Fruit fly (Drosophila melanogaster) whole organism, embryonic: ENCODE results near the gene CG6163.
A peak's percentile ranks its signal among the peaks of the same experiment; 100 is the strongest.

Source experiments
- Atf-2 ChIP-seq: fragments of 200-800 bp; sonication (Bioruptor generic); optimal IDR thresholded peaks from 2 replicates; lab custom pipeline; 2016; ENCODE audit warnings: missing biosample characterization, missing genetic modification characterization
- Awh ChIP-seq: fragments of 200-800 bp; sonication (Bioruptor generic); IDR thresholded peaks from 2 replicates; pipeline ENCODE4, ENCODE4 v1.3.6; 2022; ENCODE audit warnings: missing biosample characterization, missing genetic modification characterization
- B-H2 ChIP-seq: fragments of 200-800 bp; sonication (Bioruptor generic); optimal IDR thresholded peaks from 2 replicates; lab custom pipeline; 2018; ENCODE audit warnings: missing biosample characterization, mild to moderate bottlenecking, missing genetic modification characterization
- Blimp-1 ChIP-seq: fragments of 200-800 bp; sonication (Bioruptor generic); optimal IDR thresholded peaks from 3 replicates; lab custom pipeline; 2018; ENCODE audit warnings: missing biosample characterization, missing genetic modification characterization, mild to moderate bottlenecking, moderate library complexity, missing genetic modification reagents
- BtbVII ChIP-seq: fragments of 200-800 bp; sonication (Bioruptor generic); optimal IDR thresholded peaks from 3 replicates; lab custom pipeline; 2017; ENCODE audit warnings: missing biosample characterization, mild to moderate bottlenecking, missing genetic modification characterization
- C15 ChIP-seq: fragments of 200-800 bp; sonication (Bioruptor generic); IDR thresholded peaks from 3 replicates; pipeline ENCODE4 v1.3.6; 2022; ENCODE audit warnings: missing biosample characterization, missing genetic modification characterization
- CG10959 ChIP-seq: fragments of 200-800 bp; sonication (Bioruptor generic); IDR thresholded peaks from 2 replicates; pipeline ENCODE4 v1.3.6; 2022; ENCODE audit warnings: missing biosample characterization, missing genetic modification characterization
- CG11085 ChIP-seq: fragments of 200-800 bp; sonication (Bioruptor generic); IDR thresholded peaks from 2 replicates; pipeline ENCODE4 v1.3.6; 2022; ENCODE audit warnings: missing biosample characterization, missing genetic modification characterization
- CG12155 ChIP-seq: fragments of 200-800 bp; sonication (Bioruptor generic); optimal IDR thresholded peaks from 3 replicates; lab custom pipeline; 2016; ENCODE audit warnings: missing biosample characterization, missing genetic modification characterization
- CG12769 ChIP-seq: fragments of 200-800 bp; sonication (Bioruptor generic); optimal IDR thresholded peaks from 2 replicates; lab custom pipeline; 2019; ENCODE audit warnings: missing biosample characterization, mild to moderate bottlenecking, missing genetic modification characterization, moderate library complexity
- CG14441 ChIP-seq: fragments of 200-800 bp; sonication (Bioruptor generic); IDR thresholded peaks from 2 replicates; pipeline ENCODE4 v1.3.6; 2022; ENCODE audit warnings: missing biosample characterization, missing genetic modification characterization
- CG16815 ChIP-seq: fragments of 200-800 bp; sonication (Bioruptor generic); optimal IDR thresholded peaks from 3 replicates; lab custom pipeline; 2017; ENCODE audit warnings: missing biosample characterization, mild to moderate bottlenecking, missing genetic modification characterization
- CG17385 ChIP-seq: fragments of 200-800 bp; sonication (Bioruptor generic); optimal IDR thresholded peaks from 3 replicates; lab custom pipeline; 2018; ENCODE audit warnings: missing biosample characterization, mild to moderate bottlenecking, missing genetic modification characterization
- CG1792 ChIP-seq: fragments of 200-800 bp; sonication (Bioruptor generic); optimal IDR thresholded peaks from 2 replicates; lab custom pipeline; 2016; ENCODE audit warnings: missing biosample characterization, missing genetic modification characterization
- CG2199 ChIP-seq: fragments of 200-800 bp; sonication (Bioruptor generic); IDR thresholded peaks from 3 replicates; pipeline ENCODE4 v1.3.6; 2022; ENCODE audit warnings: missing biosample characterization, missing genetic modification characterization
- CG3163 ChIP-seq: fragments of 200-800 bp; sonication (Bioruptor generic); optimal IDR thresholded peaks from 3 replicates; lab custom pipeline; 2016; ENCODE audit warnings: missing biosample characterization, missing genetic modification characterization
- CG32532 ChIP-seq: fragments of 200-800 bp; sonication (Bioruptor generic); IDR thresholded peaks from 2 replicates; pipeline ENCODE4 v1.3.6; 2022; ENCODE audit warnings: missing biosample characterization, missing genetic modification characterization
- CG3847 ChIP-seq: fragments of 200-800 bp; sonication (Bioruptor generic); IDR thresholded peaks from 2 replicates; pipeline ENCODE4 v1.3.6; 2022; ENCODE audit warnings: missing biosample characterization, missing genetic modification characterization
- CG7271 ChIP-seq: fragments of 200-800 bp; sonication (Bioruptor generic); optimal IDR thresholded peaks from 2 replicates; lab custom pipeline; 2018; ENCODE audit warnings: missing biosample characterization, mild to moderate bottlenecking, missing genetic modification characterization, moderate library complexity
- CG9215 ChIP-seq: fragments of 200-800 bp; sonication (Bioruptor generic); IDR thresholded peaks from 2 replicates; pipeline ENCODE4 v1.3.6; 2022; ENCODE audit warnings: missing biosample characterization, missing genetic modification characterization
- E2f1 ChIP-seq: fragments of 200-800 bp; sonication (Bioruptor generic); IDR thresholded peaks from 2 replicates; pipeline ENCODE4 v1.3.6; 2022; ENCODE audit warnings: missing biosample characterization, missing genetic modification characterization
- H15 ChIP-seq: fragments of 200-800 bp; sonication (Bioruptor generic); IDR thresholded peaks from 3 replicates; pipeline ENCODE4 v1.3.6; 2022; ENCODE audit warnings: missing biosample characterization, missing genetic modification characterization
- HLH4C ChIP-seq: fragments of 200-800 bp; sonication (Bioruptor generic); IDR thresholded peaks from 3 replicates; pipeline ENCODE4 v1.3.6; 2022; ENCODE audit warnings: missing biosample characterization, missing genetic modification characterization; ENCODE audit not compliant: partially characterized antibody
- HLH54F ChIP-seq: fragments of 200-800 bp; sonication (Bioruptor generic); optimal IDR thresholded peaks from 3 replicates; lab custom pipeline; 2016; ENCODE audit warnings: missing biosample characterization, missing genetic modification characterization
- Lhr ChIP-seq: fragments of 200-800 bp; sonication (Bioruptor generic); optimal IDR thresholded peaks from 3 replicates; lab custom pipeline; 2017; ENCODE audit warnings: mild to moderate bottlenecking, missing biosample characterization, missing genetic modification reagents, missing genetic modification characterization
- Med ChIP-seq: fragments of 200-800 bp; sonication (Bioruptor generic); peaks from one replicate; lab custom pipeline; 2016; ENCODE audit warnings: missing biosample characterization, missing genetic modification characterization, mild to moderate bottlenecking, inconsistent platforms, moderate library complexity
- Nf-YA ChIP-seq: fragments of 200-800 bp; sonication (Bioruptor generic); IDR thresholded peaks from 2 replicates; pipeline ENCODE4 v1.3.6; 2022; ENCODE audit warnings: missing biosample characterization, missing genetic modification characterization
- Opbp ChIP-seq: fragments of 200-800 bp; sonication (Bioruptor generic); IDR thresholded peaks from 3 replicates; pipeline ENCODE4 v1.3.6; 2022; ENCODE audit warnings: missing biosample characterization, missing genetic modification characterization; ENCODE audit not compliant: partially characterized antibody
- Ptx1 ChIP-seq: fragments of 200-800 bp; sonication (Bioruptor generic); IDR thresholded peaks from 2 replicates; pipeline ENCODE4 v1.3.6; 2022; ENCODE audit warnings: missing biosample characterization, missing genetic modification characterization
- Side ChIP-seq: fragments of 200-800 bp; sonication (Bioruptor generic); optimal IDR thresholded peaks from 2 replicates; lab custom pipeline; 2016; ENCODE audit warnings: missing biosample characterization, missing genetic modification characterization
- Stat92E ChIP-seq, 3 experiments: fragments of >200 bp in 2 of 3; fragments of 200-800 bp in 1 of 3; sonication (Bioruptor generic) in 1 of 3; optimal IDR thresholded peaks; 2 replicates each; lab custom pipeline; 2017 to 2019; ENCODE audit warnings: missing biosample characterization in 3 of 3, missing genetic modification characterization in 3 of 3, mild to moderate bottlenecking in 1 of 3, moderate library complexity in 1 of 3
- TFAM ChIP-seq: fragments of 200-800 bp; sonication (Bioruptor generic); optimal IDR thresholded peaks from 2 replicates; lab custom pipeline; 2017; ENCODE audit warnings: missing biosample characterization, missing genetic modification characterization, inconsistent platforms
- Xrp1 ChIP-seq: fragments of 200-800 bp; sonication (Bioruptor generic); IDR thresholded peaks from 2 replicates; pipeline ENCODE4 v1.3.6; 2022; ENCODE audit warnings: missing biosample characterization, missing genetic modification characterization
- bowl ChIP-seq: fragments of 200-800 bp; sonication (Bioruptor generic); IDR thresholded peaks from 2 replicates; pipeline ENCODE4 v1.3.6; 2022; ENCODE audit warnings: missing biosample characterization, missing genetic modification characterization
- chif ChIP-seq, 2 experiments: fragments of 200-800 bp; sonication (Bioruptor generic); optimal IDR thresholded peaks; 3 replicates each; lab custom pipeline; 2016; ENCODE audit warnings: missing biosample characterization in 2 of 2, missing genetic modification characterization in 2 of 2
- chm ChIP-seq: fragments of 200-800 bp; sonication (Bioruptor generic); IDR thresholded peaks from 2 replicates; pipeline ENCODE4 v1.3.6; 2022; ENCODE audit warnings: missing biosample characterization, missing genetic modification characterization
- crc ChIP-seq: fragments of 200-800 bp; sonication (Bioruptor generic); optimal IDR thresholded peaks from 2 replicates; lab custom pipeline; 2016; ENCODE audit warnings: missing biosample characterization, missing genetic modification characterization
- fru ChIP-seq: fragments of >200 bp; optimal IDR thresholded peaks from 2 replicates; lab custom pipeline; 2017
- gcm2 ChIP-seq: fragments of 200-800 bp; sonication (Bioruptor generic); optimal IDR thresholded peaks from 2 replicates; lab custom pipeline; 2016; ENCODE audit warnings: missing biosample characterization, missing genetic modification characterization
- hb ChIP-seq: fragments of 200-800 bp; sonication (Bioruptor generic); IDR thresholded peaks from 3 replicates; pipeline ENCODE4 v1.3.6; 2022; ENCODE audit warnings: missing biosample characterization, missing genetic modification characterization; ENCODE audit not compliant: partially characterized antibody
- hth ChIP-seq: fragments of >200 bp; optimal IDR thresholded peaks from 2 replicates; lab custom pipeline; 2017; ENCODE audit warnings: inconsistent platforms
- insv ChIP-seq, 2 experiments: fragments of 200-800 bp; sonication (Bioruptor generic); optimal IDR thresholded peaks; 3 replicates each; lab custom pipeline; 2016 to 2018; ENCODE audit warnings: missing biosample characterization in 2 of 2, missing genetic modification characterization in 2 of 2
- pfk ChIP-seq: fragments of 200-800 bp; sonication (Bioruptor generic); optimal IDR thresholded peaks from 2 replicates; lab custom pipeline; 2018; ENCODE audit warnings: missing biosample characterization, mild to moderate bottlenecking, missing genetic modification characterization, moderate library complexity
- ro ChIP-seq: fragments of 200-800 bp; sonication (Bioruptor generic); IDR thresholded peaks from 2 replicates; pipeline ENCODE4 v1.3.6; 2022; ENCODE audit warnings: missing biosample characterization, missing genetic modification characterization
- salm ChIP-seq: fragments of 200-800 bp; sonication (Bioruptor generic); optimal IDR thresholded peaks from 2 replicates; lab custom pipeline; 2018; ENCODE audit warnings: missing biosample characterization, mild to moderate bottlenecking, missing genetic modification characterization
- shn ChIP-seq: fragments of 200-800 bp; sonication (Bioruptor generic); optimal IDR thresholded peaks from 3 replicates; lab custom pipeline; 2016; ENCODE audit warnings: missing biosample characterization, missing genetic modification characterization
- sim ChIP-seq: fragments of 200-800 bp; sonication (Bioruptor generic); IDR thresholded peaks from 2 replicates; pipeline ENCODE4 v1.3.6; 2022; ENCODE audit warnings: missing biosample characterization, missing genetic modification characterization
- sob ChIP-seq: fragments of 200-800 bp; sonication (Bioruptor generic); IDR thresholded peaks from 2 replicates; pipeline ENCODE4 v1.3.6; 2022; ENCODE audit warnings: missing biosample characterization, missing genetic modification characterization
- sug ChIP-seq: fragments of 200-800 bp; optimal IDR thresholded peaks from 2 replicates; lab custom pipeline; 2019; ENCODE audit warnings: missing biosample characterization, mild to moderate bottlenecking, missing genetic modification characterization, moderate library complexity
- trem ChIP-seq: fragments of 200-800 bp; optimal IDR thresholded peaks from 3 replicates; lab custom pipeline; 2019; ENCODE audit warnings: missing biosample characterization, mild to moderate bottlenecking, missing genetic modification characterization, moderate library complexity
- ttk ChIP-seq: fragments of 200-800 bp; sonication (Bioruptor generic); IDR thresholded peaks from 2 replicates; pipeline ENCODE4 v2.1.2; 2022; ENCODE audit warnings: missing biosample characterization, missing genetic modification characterization
- wek ChIP-seq: fragments of 200-800 bp; sonication (Bioruptor generic); optimal IDR thresholded peaks from 3 replicates; lab custom pipeline; 2018; ENCODE audit warnings: missing biosample characterization, mild to moderate bottlenecking, missing genetic modification characterization, moderate library complexity

Gene CG6163

dm6 chr3L:11329014-11329469 lies 35.6 kb downstream of the CG6163 start (continued):
- TF ChIP-seq Atf-2 (GFP tag; lab: Kevin White, UChicago) (no peak), Lhr (GFP tag; lab: Kevin White, UChicago) (no peak), hb (GFP tag; lab: Robert Waterston, UW) (no peak), salm (tag; lab: Kevin White, UChicago) (peak; percentile 37), CG2199 (GFP tag; lab: Robert Waterston, UW) (no peak), CG12155 (GFP tag; lab: Kevin White, UChicago) (no peak), H15 (GFP tag; lab: Robert Waterston, UW) (peak; percentile 57; the same call in 2 of the 3 replicates), CG11085 (GFP tag; lab: Robert Waterston, UW) (no peak), C15 (GFP tag; lab: Robert Waterston, UW) (no peak), TFAM (GFP tag; lab: Kevin White, UChicago) (no peak), Side (GFP tag; lab: Kevin White, UChicago) (no peak), fru (lab: Kevin White, UChicago) (no peak), sug (tag; lab: Kevin White, UChicago) (peak; percentile 9), CG1792 (GFP tag; lab: Kevin White, UChicago) (no peak), Blimp-1 (peak; percentile 32), bowl (GFP tag; lab: Robert Waterston, UW) (no peak), CG7271 (tag; lab: Kevin White, UChicago) (no peak), CG32532 (GFP tag; lab: Robert Waterston, UW) (peak; percentile 45; the same call in 1 of the 2 replicates), hth (no peak), chif (GFP tag; optimal IDR thresholded peaks at IDR 0.05; lab: Kevin White, UChicago) (no peak), CG14441 (GFP tag; lab: Robert Waterston, UW) (peak; percentile 62; the same call in 1 of the 2 replicates), CG9215 (GFP tag; lab: Robert Waterston, UW) (no peak), BtbVII (GFP tag; lab: Kevin White, UChicago) (no peak), CG3163 (no peak), Xrp1 (peak; percentile 66), CG10959 (GFP tag; lab: Robert Waterston, UW) (no peak), gcm2 (GFP tag; lab: Kevin White, UChicago) (no peak), chm (no peak), sob (peak; percentile 64; the same call in 1 of the 2 replicates), HLH54F (GFP tag; lab: Kevin White, UChicago) (no peak), Stat92E (GFP tag; optimal IDR thresholded peaks at IDR 0.05; lab: Kevin White, UChicago) (no peak), B-H2 (no peak), insv (GFP tag; optimal IDR thresholded peaks at IDR 0.05; lab: Kevin White, UChicago) (no peak), ttk (GFP tag; lab: Robert Waterston, UW) (peak; percentile 55), CG12769 (tag; lab: Kevin White, UChicago) (peak; percentile 38), Opbp (no peak), Ptx1 (GFP tag; lab: Robert Waterston, UW) (peak; percentile 77), CG17385 (GFP tag; lab: Kevin White, UChicago) (peak; percentile 53), pfk (GFP tag; lab: Kevin White, UChicago) (no peak), ro (GFP tag; lab: Robert Waterston, UW) (no peak), crc (GFP tag; lab: Kevin White, UChicago) (no peak), Med (GFP tag; lab: Kevin White, UChicago) (peak; percentile 79), CG3847 (GFP tag; lab: Robert Waterston, UW) (0 out of 2 replicates have a peak, but pooled peaks have one; percentile 30), trem (peak; percentile 32), Nf-YA (GFP tag; lab: Robert Waterston, UW) (peak; percentile 54; the same call in 1 of the 2 replicates), shn (GFP tag; lab: Kevin White, UChicago) (no peak), sim (0 out of 2 replicates have a peak, but pooled peaks have one; percentile 19), Awh (no peak), HLH4C (GFP tag; lab: Robert Waterston, UW) (no peak), CG16815 (GFP tag; lab: Kevin White, UChicago) (peak; percentile 11), E2f1 (GFP tag; lab: Robert Waterston, UW) (peak; percentile 58), wek (GFP tag; lab: Kevin White, UChicago) (no peak)
